ENCODE assay signal across 1 fruit fly cellular context in genomic region chr3R:11882506-11882953, dm6.
TF ChIP-seq lines count a peak whose summit lies in the region.

CG6962 (minus strand) TSS chr3R:11882534.
CG31368 (plus strand) TSS chr3R:11882790.

TF ChIP-seq in whole organism, embryonic, 481 proteins besides CTCF, POLR2A, EP300 and RAD21 (continued from another document and continues in another):
- TF ChIP-seq ham (GFP tag; IDR thresholded peaks at IDR 0.05; lab: Robert Waterston, UW) (no peak), E2f1 (GFP tag; IDR thresholded peaks at IDR 0.05; lab: Robert Waterston, UW) (peak; percentile 72), CG11696 (GFP tag; IDR thresholded peaks at IDR 0.05; lab: Robert Waterston, UW) (peak; percentile 51), Mad (GFP tag; optimal IDR thresholded peaks at IDR 0.05; lab: Kevin White, UChicago) (peak; percentile 76), CG31224 (GFP tag; IDR thresholded peaks at IDR 0.05; lab: Robert Waterston, UW) (peak; percentile 52; the same call in 1 of the 2 replicates), unc-4 (GFP tag; IDR thresholded peaks at IDR 0.05; lab: Robert Waterston, UW; ENCODE audit: partially characterized antibody) (0 out of 2 replicates have a peak, but pooled peaks have one; percentile 20), disco-r (GFP tag; optimal IDR thresholded peaks at IDR 0.05; lab: Kevin White, UChicago) (peak; percentile 7), tap (tag; optimal IDR thresholded peaks at IDR 0.05; lab: Kevin White, UChicago) (no peak), CG18764 (GFP tag; optimal IDR thresholded peaks at IDR 0.05; lab: Kevin White, UChicago) (peak; percentile 76), CG4424 (GFP tag; optimal IDR thresholded peaks at IDR 0.05; lab: Kevin White, UChicago) (peak; percentile 85), Doc3 (GFP tag; IDR thresholded peaks at IDR 0.05; lab: Robert Waterston, UW; ENCODE audit: partially characterized antibody) (no peak), shn (GFP tag; optimal IDR thresholded peaks at IDR 0.05; lab: Kevin White, UChicago) (peak; percentile 30), CG7987 (GFP tag; optimal IDR thresholded peaks at IDR 0.05; lab: Kevin White, UChicago) (peak; percentile 55), CG12219 (GFP tag; optimal IDR thresholded peaks at IDR 0.05; lab: Kevin White, UChicago) (peak; percentile 35), CG7928 (GFP tag; optimal IDR thresholded peaks at IDR 0.05; lab: Kevin White, UChicago) (peak; percentile 95), CG33213 (GFP tag; optimal IDR thresholded peaks at IDR 0.05; lab: Kevin White, UChicago) (peak; percentile 59), ato (GFP tag; IDR thresholded peaks at IDR 0.05; lab: Robert Waterston, UW; ENCODE audit: partially characterized antibody) (no peak), CG6791 (GFP tag; IDR thresholded peaks at IDR 0.05; lab: Robert Waterston, UW; ENCODE audit: partially characterized antibody) (no peak), sob (GFP tag; IDR thresholded peaks at IDR 0.05; lab: Robert Waterston, UW) (peak; percentile 86), Fer2 (tag; optimal IDR thresholded peaks at IDR 0.05; lab: Kevin White, UChicago) (peak; percentile 81), CG13775 (GFP tag; optimal IDR thresholded peaks at IDR 0.05; lab: Kevin White, UChicago) (peak; percentile 86), CG6654 (GFP tag; optimal IDR thresholded peaks at IDR 0.05; lab: Kevin White, UChicago) (peak; percentile 21), CG43689 (GFP tag; IDR thresholded peaks at IDR 0.05; lab: Robert Waterston, UW) (peak; percentile 40; the same call in 1 of the 2 replicates), Rfx (GFP tag; IDR thresholded peaks at IDR 0.05; lab: Robert Waterston, UW) (peak; percentile 91), Bdp1 (GFP tag; optimal IDR thresholded peaks at IDR 0.05; lab: Kevin White, UChicago) (peak; percentile 47), CrebB (tag; optimal IDR thresholded peaks at IDR 0.05; lab: Kevin White, UChicago) (peak; percentile 51), CG2120 (GFP tag; optimal IDR thresholded peaks at IDR 0.05; lab: Kevin White, UChicago) (peak; percentile 89), sisA (GFP tag; IDR thresholded peaks at IDR 0.05; lab: Robert Waterston, UW) (peak; percentile 85), hkb (optimal IDR thresholded peaks at IDR 0.05; lab: Kevin White, UChicago) (peak; percentile 75), hkb (GFP tag; IDR thresholded peaks at IDR 0.05; lab: Robert Waterston, UW) (peak; percentile 72), CG7271 (tag; optimal IDR thresholded peaks at IDR 0.05; lab: Kevin White, UChicago) (peak; percentile 48), hth (optimal IDR thresholded peaks at IDR 0.05; lab: Kevin White, UChicago) (no peak), Pdp1 (GFP tag; optimal IDR thresholded peaks at IDR 0.05; lab: Kevin White, UChicago) (peak; percentile 70 to 77), run (tag; optimal IDR thresholded peaks at IDR 0.05; lab: Kevin White, UChicago) (peak; percentile 13), Atf6 (GFP tag; IDR thresholded peaks at IDR 0.05; lab: Robert Waterston, UW) (peak; percentile 83), CG10321 (GFP tag; IDR thresholded peaks at IDR 0.05; lab: Robert Waterston, UW) (peak; percentile 51; the same call in 1 of the 2 replicates), Eip74EF (GFP tag; optimal IDR thresholded peaks at IDR 0.05; lab: Kevin White, UChicago) (peak in 1 of 2 experiments; percentile 57), Dbx (GFP tag; IDR thresholded peaks at IDR 0.05; lab: Robert Waterston, UW) (peak; percentile 78), CG15514 (GFP tag; optimal IDR thresholded peaks at IDR 0.05; lab: Kevin White, UChicago) (peak; percentile 78), CG2875 (GFP tag; optimal IDR thresholded peaks at IDR 0.05; lab: Kevin White, UChicago) (peak; percentile 31), CG10979 (tag; optimal IDR thresholded peaks at IDR 0.05; lab: Kevin White, UChicago) (peak; percentile 77), CG34422 (GFP tag; IDR thresholded peaks at IDR 0.05; lab: Robert Waterston, UW) (peak; percentile 90), CG8359 (GFP tag; optimal IDR thresholded peaks at IDR 0.05; lab: Kevin White, UChicago; ENCODE audit: borderline replicate concordance) (no peak), slbo (GFP tag; IDR thresholded peaks at IDR 0.05; lab: Robert Waterston, UW) (peak; percentile 93), CG4730 (GFP tag; IDR thresholded peaks at IDR 0.05; lab: Robert Waterston, UW) (peak; percentile 63; the same call in 1 of the 2 replicates), gt (GFP tag; IDR thresholded peaks at IDR 0.05; lab: Robert Waterston, UW) (peak; percentile 49; the same call in 1 of the 2 replicates), twi (tag; optimal IDR thresholded peaks at IDR 0.05; lab: Kevin White, UChicago) (peak; percentile 82), gcm2 (GFP tag; optimal IDR thresholded peaks at IDR 0.05; lab: Kevin White, UChicago) (peak; percentile 43), CG6689 (GFP tag; IDR thresholded peaks at IDR 0.05; lab: Robert Waterston, UW) (peak; percentile 75), cwo (GFP tag; optimal IDR thresholded peaks at IDR 0.05; lab: Kevin White, UChicago) (peak; percentile 39), dm (GFP tag; optimal IDR thresholded peaks at IDR 0.05; lab: Kevin White, UChicago) (peak; percentile 27), emc (GFP tag; optimal IDR thresholded peaks at IDR 0.05; lab: Kevin White, UChicago) (no peak), jing (GFP tag; optimal IDR thresholded peaks at IDR 0.05; lab: Kevin White, UChicago) (peak; percentile 60), CG31365 (tag; optimal IDR thresholded peaks at IDR 0.05; lab: Kevin White, UChicago) (no peak), CG13624 (GFP tag; optimal IDR thresholded peaks at IDR 0.05; lab: Kevin White, UChicago) (peak; percentile 40), CG7372 (GFP tag; IDR thresholded peaks at IDR 0.05; lab: Robert Waterston, UW) (peak; percentile 82), slp2 (GFP tag; optimal IDR thresholded peaks at IDR 0.05; lab: Kevin White, UChicago) (peak; percentile 45), CG4404 (GFP tag; IDR thresholded peaks at IDR 0.05; lab: Robert Waterston, UW) (peak; percentile 80), CG32772 (GFP tag; IDR thresholded peaks at IDR 0.05; lab: Robert Waterston, UW) (peak; percentile 82), Med (GFP tag; lab: Kevin White, UChicago) (peak; percentile 90), dmrt99B (tag; optimal IDR thresholded peaks at IDR 0.05; lab: Kevin White, UChicago) (peak; percentile 76), ttk (GFP tag; IDR thresholded peaks at IDR 0.05; lab: Robert Waterston, UW) (peak; percentile 71), ems (GFP tag; optimal IDR thresholded peaks at IDR 0.05; lab: Kevin White, UChicago) (peak; percentile 71), D19B (GFP tag; optimal IDR thresholded peaks at IDR 0.05; lab: Kevin White, UChicago) (peak; percentile 46), az2 (GFP tag; optimal IDR thresholded peaks at IDR 0.05; lab: Kevin White, UChicago) (peak; percentile 85), CG3847 (GFP tag; IDR thresholded peaks at IDR 0.05; lab: Robert Waterston, UW) (peak; percentile 93), CG9876 (GFP tag; optimal IDR thresholded peaks at IDR 0.05; lab: Kevin White, UChicago) (peak; percentile 38), Sox100B (GFP tag; optimal IDR thresholded peaks at IDR 0.05; lab: Kevin White, UChicago) (no peak), CG14710 (tag; optimal IDR thresholded peaks at IDR 0.05; lab: Kevin White, UChicago) (peak; percentile 95), CG4707 (GFP tag; optimal IDR thresholded peaks at IDR 0.05; lab: Kevin White, UChicago) (no peak), al (GFP tag; IDR thresholded peaks at IDR 0.05; lab: Robert Waterston, UW) (peak; percentile 77), NfI (GFP tag; optimal IDR thresholded peaks at IDR 0.05; lab: Kevin White, UChicago) (peak; percentile 89), lilli (GFP tag; optimal IDR thresholded peaks at IDR 0.05; lab: Kevin White, UChicago) (peak; percentile 88), Ets97D (GFP tag; optimal IDR thresholded peaks at IDR 0.05; lab: Kevin White, UChicago) (peak; percentile 70), Side (GFP tag; optimal IDR thresholded peaks at IDR 0.05; lab: Kevin White, UChicago) (no peak), grau (tag; optimal IDR thresholded peaks at IDR 0.05; lab: Kevin White, UChicago) (peak; percentile 87), CG5180 (GFP tag; optimal IDR thresholded peaks at IDR 0.05; lab: Kevin White, UChicago) (peak; percentile 20), CG8944 (GFP tag; optimal IDR thresholded peaks at IDR 0.05; lab: Kevin White, UChicago) (peak; percentile 64), ro (GFP tag; IDR thresholded peaks at IDR 0.05; lab: Robert Waterston, UW) (peak; percentile 34; the same call in 1 of the 2 replicates), chn (GFP tag; optimal IDR thresholded peaks at IDR 0.05; lab: Kevin White, UChicago) (peak; percentile 80), Sox102F (GFP tag; optimal IDR thresholded peaks at IDR 0.05; lab: Kevin White, UChicago) (peak; percentile 88), CG12391 (tag; optimal IDR thresholded peaks at IDR 0.05; lab: Kevin White, UChicago) (peak; percentile 92), NFAT (GFP tag; IDR thresholded peaks at IDR 0.05; lab: Robert Waterston, UW) (peak; percentile 84), ara (GFP tag; IDR thresholded peaks at IDR 0.05; lab: Robert Waterston, UW) (peak; percentile 77), ken (GFP tag; IDR thresholded peaks at IDR 0.05; lab: Robert Waterston, UW) (peak; percentile 74; the same call in 2 of the 3 replicates), dan (GFP tag; IDR thresholded peaks at IDR 0.05; lab: Robert Waterston, UW) (no peak), Drgx (GFP tag; IDR thresholded peaks at IDR 0.05; lab: Robert Waterston, UW) (peak; percentile 65), trh (GFP tag; optimal IDR thresholded peaks at IDR 0.05; lab: Kevin White, UChicago) (peak; percentile 37), CG10274 (GFP tag; optimal IDR thresholded peaks at IDR 0.05; lab: Kevin White, UChicago) (peak; percentile 25), CG1024 (GFP tag; IDR thresholded peaks at IDR 0.05; lab: Robert Waterston, UW) (peak; percentile 80), Dfd (GFP tag; optimal IDR thresholded peaks at IDR 0.05; lab: Kevin White, UChicago) (peak in 1 of 2 experiments; percentile 12), Jarid2 (GFP tag; optimal IDR thresholded peaks at IDR 0.05; lab: Kevin White, UChicago) (peak; percentile 1), CG14965 (GFP tag; optimal IDR thresholded peaks at IDR 0.05; lab: Kevin White, UChicago; ENCODE audit: borderline replicate concordance) (no peak), insv (GFP tag; optimal IDR thresholded peaks at IDR 0.05; lab: Kevin White, UChicago) (peak in 1 of 2 experiments; percentile 39), HHEX (GFP tag; optimal IDR thresholded peaks at IDR 0.05; lab: Kevin White, UChicago) (peak; percentile 65), row (GFP tag; IDR thresholded peaks at IDR 0.05; lab: Robert Waterston, UW) (peak; percentile 95), chinmo (GFP tag; IDR thresholded peaks at IDR 0.05; lab: Robert Waterston, UW; ENCODE audit: partially characterized antibody) (no peak), stwl (tag; optimal IDR thresholded peaks at IDR 0.05; lab: Kevin White, UChicago) (peak; percentile 78), CG17829 (tag; optimal IDR thresholded peaks at IDR 0.05; lab: Kevin White, UChicago) (peak; percentile 90), Elba2 (GFP tag; optimal IDR thresholded peaks at IDR 0.05; lab: Kevin White, UChicago) (peak; percentile 32), CG7963 (GFP tag; IDR thresholded peaks at IDR 0.05; lab: Robert Waterston, UW; ENCODE audit: partially characterized antibody) (no peak), tna (GFP tag; IDR thresholded peaks at IDR 0.05; lab: Robert Waterston, UW; ENCODE audit: partially characterized antibody) (no peak), Lpt (GFP tag; optimal IDR thresholded peaks at IDR 0.05; lab: Kevin White, UChicago) (no peak), CG14441 (GFP tag; IDR thresholded peaks at IDR 0.05; lab: Robert Waterston, UW) (peak; percentile 85), pros (GFP tag; optimal IDR thresholded peaks at IDR 0.05; lab: Kevin White, UChicago) (no peak), CG31441 (GFP tag; IDR thresholded peaks at IDR 0.05; lab: Robert Waterston, UW) (peak; percentile 84), CG4854 (GFP tag; optimal IDR thresholded peaks at IDR 0.05; lab: Kevin White, UChicago) (peak; percentile 61), crc (GFP tag; optimal IDR thresholded peaks at IDR 0.05; lab: Kevin White, UChicago) (peak; percentile 7), Fer1 (GFP tag; optimal IDR thresholded peaks at IDR 0.05; lab: Kevin White, UChicago) (peak; percentile 70), Rx (GFP tag; IDR thresholded peaks at IDR 0.05; lab: Robert Waterston, UW) (peak; percentile 71), CG2199 (GFP tag; IDR thresholded peaks at IDR 0.05; lab: Robert Waterston, UW) (no peak; the same call in 2 of the 3 replicates), CG10431 (GFP tag; optimal IDR thresholded peaks at IDR 0.05; lab: Kevin White, UChicago) (peak; percentile 3), wdn (GFP tag; IDR thresholded peaks at IDR 0.05; lab: Robert Waterston, UW) (peak; percentile 64), tx (GFP tag; optimal IDR thresholded peaks at IDR 0.05; lab: Kevin White, UChicago) (peak; percentile 52), CG6854 (GFP tag; optimal IDR thresholded peaks at IDR 0.05; lab: Kevin White, UChicago) (no peak), sc (optimal IDR thresholded peaks at IDR 0.05; lab: Kevin White, UChicago) (no peak), sc (GFP tag; optimal IDR thresholded peaks at IDR 0.05; lab: Kevin White, UChicago) (peak; percentile 49), prd (optimal IDR thresholded peaks at IDR 0.05; lab: Kevin White, UChicago) (no peak), prd (GFP tag; IDR thresholded peaks at IDR 0.05; lab: Robert Waterston, UW) (peak; percentile 90), CG11723 (GFP tag; optimal IDR thresholded peaks at IDR 0.05; lab: Kevin White, UChicago) (no peak), tup (GFP tag; optimal IDR thresholded peaks at IDR 0.05; lab: Kevin White, UChicago) (peak; percentile 54), Spps (tag; optimal IDR thresholded peaks at IDR 0.05; lab: Kevin White, UChicago) (peak; percentile 67), Xrp1 (GFP tag; IDR thresholded peaks at IDR 0.05; lab: Robert Waterston, UW) (peak; percentile 80), CG10267 (tag; optimal IDR thresholded peaks at IDR 0.05; lab: Kevin White, UChicago) (peak; percentile 84), gem (tag; optimal IDR thresholded peaks at IDR 0.05; lab: Kevin White, UChicago) (peak; percentile 93), CG3726 (GFP tag; IDR thresholded peaks at IDR 0.05; lab: Robert Waterston, UW) (peak; percentile 60; the same call in 1 of the 3 replicates), fd102C (GFP tag; optimal IDR thresholded peaks at IDR 0.05; lab: Kevin White, UChicago) (peak; percentile 27), CG13287 (GFP tag; IDR thresholded peaks at IDR 0.05; lab: Robert Waterston, UW; ENCODE audit: partially characterized antibody) (peak; percentile 51; the same call in 1 of the 2 replicates), Sry-β (GFP tag; optimal IDR thresholded peaks at IDR 0.05; lab: Kevin White, UChicago) (no peak)
